Worm (Caenorhabditis elegans) whole organism, L1 larva: ENCODE measurements around the gene ZK666.8.

Experiments used
- C04F5.9 ChIP-seq: sonication (generic microtip); optimal IDR thresholded peaks from 2 replicates; lab custom pipeline; 2016; ENCODE audit warnings: missing genetic modification characterization, missing compliant biosample characterization
- C34B4.2 ChIP-seq: sonication (generic microtip); optimal IDR thresholded peaks from 2 replicates; lab custom pipeline; 2017; ENCODE audit warnings: mild to moderate bottlenecking, missing genetic modification characterization, missing compliant biosample characterization
- Y116A8C.19 ChIP-seq: sonication (generic microtip); optimal IDR thresholded peaks from 2 replicates; lab custom pipeline; 2016; ENCODE audit warnings: missing compliant biosample characterization, missing genetic modification characterization, borderline replicate concordance
- aly-2 ChIP-seq: fragments of 150-350 bp; optimal IDR thresholded peaks from 2 replicates; lab custom pipeline; 2014; ENCODE audit warnings: missing biosample characterization, missing genetic modification characterization
- ama-1 ChIP-seq: fragments of 150-350 bp; optimal IDR thresholded peaks from 2 replicates; lab custom pipeline; 2014
- blmp-1 ChIP-seq: fragments of 150-350 bp; optimal IDR thresholded peaks from 2 replicates; lab custom pipeline; 2014; ENCODE audit warnings: missing biosample characterization, missing genetic modification characterization
- ceh-82 ChIP-seq, 3 experiments: fragments of 150-350 bp in 1 of 3; sonication (generic microtip) in 2 of 3; optimal IDR thresholded peaks; 2 replicates each; lab custom pipeline; 2014 to 2017; ENCODE audit warnings: missing biosample characterization in 3 of 3, missing genetic modification characterization in 3 of 3
- ceh-88 ChIP-seq: fragments of 200-800 bp; sonication (Bioruptor generic); IDR thresholded peaks from 2 replicates; pipeline ENCODE4 v1.3.6; 2022; ENCODE audit warnings: missing genetic modification characterization, missing compliant biosample characterization
- ces-1 ChIP-seq: fragments of 150-350 bp; optimal IDR thresholded peaks from 2 replicates; lab custom pipeline; 2014; ENCODE audit warnings: missing biosample characterization, missing genetic modification reagents, missing genetic modification characterization
- dsc-1 ChIP-seq: sonication (generic microtip); optimal IDR thresholded peaks from 2 replicates; lab custom pipeline; 2016; ENCODE audit warnings: mild to moderate bottlenecking, missing genetic modification characterization, missing compliant biosample characterization
- efl-1 ChIP-seq, 4 experiments: fragments of 150-350 bp; optimal IDR thresholded peaks in 3 of 4; peaks in 1 of 4; 1 replicate in 1 of 4; 2 replicates in 3 of 4; lab custom pipeline; 2014; ENCODE audit warnings: missing biosample characterization in 2 of 4, missing genetic modification characterization in 2 of 4, missing genetic modification reagents in 2 of 4
- efl-3 ChIP-seq: fragments of 200-800 bp; sonication (Bioruptor generic); optimal IDR thresholded peaks from 2 replicates; lab custom pipeline; 2018; ENCODE audit warnings: mild to moderate bottlenecking, missing genetic modification characterization, missing compliant biosample characterization
- egl-13 ChIP-seq: sonication (generic microtip); optimal IDR thresholded peaks from 2 replicates; lab custom pipeline; 2016; ENCODE audit warnings: missing genotype, missing genetic modification reagents, missing genetic modification characterization, missing compliant biosample characterization
- egl-27 ChIP-seq, 2 experiments: fragments of 150-350 bp in 1 of 2; sonication (generic microtip); optimal IDR thresholded peaks; 3 replicates each; lab custom pipeline; 2017 to 2018; ENCODE audit warnings: missing biosample characterization in 2 of 2, missing genetic modification characterization in 2 of 2, missing genetic modification reagents in 2 of 2
- ets-5 ChIP-seq: fragments of 200-800 bp; sonication (Bioruptor generic); IDR thresholded peaks from 2 replicates; pipeline ENCODE4 v1.3.6; 2022; ENCODE audit warnings: missing genetic modification characterization, missing compliant biosample characterization
- fkh-4 ChIP-seq: sonication (generic microtip); optimal IDR thresholded peaks from 2 replicates; lab custom pipeline; 2016; ENCODE audit warnings: missing compliant biosample characterization, missing genetic modification characterization, borderline replicate concordance
- isw-1 ChIP-seq: fragments of 200-800 bp; sonication (Bioruptor generic); IDR thresholded peaks from 2 replicates; pipeline ENCODE4 v1.3.6; 2022; ENCODE audit warnings: missing genetic modification characterization, missing compliant biosample characterization
- jun-1 ChIP-seq: fragments of 150-350 bp; optimal IDR thresholded peaks from 2 replicates; lab custom pipeline; 2014; ENCODE audit warnings: missing biosample characterization, missing genetic modification reagents, missing genetic modification characterization
- lin-14 ChIP-seq: fragments of 200-800 bp; sonication (Bioruptor generic); optimal IDR thresholded peaks from 2 replicates; lab custom pipeline; 2018; ENCODE audit warnings: mild to moderate bottlenecking, missing genetic modification characterization, moderate library complexity, missing compliant biosample characterization
- lin-35 ChIP-seq, 2 experiments: fragments of 150-350 bp; optimal IDR thresholded peaks; 2 replicates each; lab custom pipeline; 2014; ENCODE audit warnings: missing biosample characterization in 2 of 2, missing genetic modification characterization in 2 of 2, missing genetic modification reagents in 2 of 2
- lin-39 ChIP-seq: fragments of 150-350 bp; optimal IDR thresholded peaks from 2 replicates; lab custom pipeline; 2014; ENCODE audit warnings: missing biosample characterization, missing genetic modification reagents, missing genetic modification characterization
- lir-3 ChIP-seq: sonication (generic microtip); optimal IDR thresholded peaks from 2 replicates; lab custom pipeline; 2016; ENCODE audit warnings: mild to moderate bottlenecking, missing genetic modification characterization, moderate library complexity, missing compliant biosample characterization; ENCODE audit not compliant: poor library complexity
- lsy-2 ChIP-seq, 2 experiments: fragments of 150-350 bp; optimal IDR thresholded peaks; 2 replicates each; lab custom pipeline; 2014; ENCODE audit warnings: missing biosample characterization in 2 of 2, missing genetic modification characterization in 2 of 2
- mef-2 ChIP-seq: fragments of 150-350 bp; optimal IDR thresholded peaks from 2 replicates; lab custom pipeline; 2014; ENCODE audit warnings: missing biosample characterization, missing genetic modification characterization
- nhr-20 ChIP-seq: sonication (generic microtip); optimal IDR thresholded peaks from 2 replicates; lab custom pipeline; 2016; ENCODE audit warnings: mild to moderate bottlenecking, missing genetic modification characterization, missing compliant biosample characterization
- nhr-237 ChIP-seq: fragments of 150-350 bp; optimal IDR thresholded peaks from 2 replicates; lab custom pipeline; 2014; ENCODE audit warnings: missing biosample characterization, missing genetic modification characterization
- nhr-47 ChIP-seq: sonication (generic microtip); optimal IDR thresholded peaks from 2 replicates; lab custom pipeline; 2016; ENCODE audit warnings: mild to moderate bottlenecking, missing genetic modification characterization, moderate library complexity, missing compliant biosample characterization
- nhr-71 ChIP-seq: sonication (generic microtip); optimal IDR thresholded peaks from 2 replicates; lab custom pipeline; 2016; ENCODE audit warnings: mild to moderate bottlenecking, missing genetic modification characterization, moderate library complexity, missing compliant biosample characterization
- nhr-76 ChIP-seq: sonication (generic microtip); optimal IDR thresholded peaks from 2 replicates; lab custom pipeline; 2017; ENCODE audit warnings: missing biosample characterization, missing genetic modification characterization
- nhr-77 ChIP-seq: fragments of 150-350 bp; optimal IDR thresholded peaks from 2 replicates; lab custom pipeline; 2014; ENCODE audit warnings: missing biosample characterization, missing genetic modification characterization
- nhr-90 ChIP-seq: sonication (generic microtip); optimal IDR thresholded peaks from 2 replicates; lab custom pipeline; 2016; ENCODE audit warnings: mild to moderate bottlenecking, missing genetic modification characterization, missing compliant biosample characterization; ENCODE audit not compliant: poor library complexity
- pqm-1 ChIP-seq: sonication (generic microtip); optimal IDR thresholded peaks from 3 replicates; lab custom pipeline; 2017; ENCODE audit warnings: missing biosample characterization, missing genetic modification characterization
- rnt-1 ChIP-seq: sonication (generic microtip); optimal IDR thresholded peaks from 2 replicates; lab custom pipeline; 2016; ENCODE audit warnings: mild to moderate bottlenecking, missing genetic modification characterization, moderate library complexity, missing compliant biosample characterization
- skn-1 ChIP-seq: fragments of 150-350 bp; optimal IDR thresholded peaks from 2 replicates; lab custom pipeline; 2014; ENCODE audit warnings: missing biosample characterization, missing genetic modification characterization
- sox-4 ChIP-seq: sonication (generic microtip); optimal IDR thresholded peaks from 2 replicates; lab custom pipeline; 2016; ENCODE audit warnings: missing genetic modification characterization, missing compliant biosample characterization
- swsn-7 ChIP-seq: sonication (generic microtip); optimal IDR thresholded peaks from 2 replicates; lab custom pipeline; 2016; ENCODE audit warnings: missing genetic modification characterization, missing compliant biosample characterization
- tlp-1 ChIP-seq: fragments of 150-350 bp; optimal IDR thresholded peaks from 2 replicates; lab custom pipeline; 2014; ENCODE audit warnings: missing biosample characterization, missing genetic modification characterization
- unc-30 ChIP-seq: sonication (generic microtip); optimal IDR thresholded peaks from 2 replicates; lab custom pipeline; 2017; ENCODE audit warnings: missing biosample characterization, missing genetic modification characterization
- unc-98 ChIP-seq: fragments of 200-800 bp; sonication (Bioruptor generic); IDR thresholded peaks from 2 replicates; pipeline ENCODE4 v1.3.6; 2022; ENCODE audit warnings: missing genetic modification characterization, missing compliant biosample characterization
- zag-1 ChIP-seq: fragments of 150-350 bp; optimal IDR thresholded peaks from 2 replicates; lab custom pipeline; 2014; ENCODE audit warnings: missing biosample characterization, missing genetic modification characterization
- zip-4 ChIP-seq: fragments of 200-800 bp; sonication (Bioruptor generic); optimal IDR thresholded peaks from 2 replicates; lab custom pipeline; 2018; ENCODE audit warnings: mild to moderate bottlenecking, missing genetic modification characterization, moderate library complexity, missing compliant biosample characterization
- ztf-11 ChIP-seq, 2 experiments: sonication (generic microtip); optimal IDR thresholded peaks; 2 replicates each; lab custom pipeline; 2016 to 2017; ENCODE audit warnings: missing genetic modification characterization in 2 of 2, missing biosample characterization in 1 of 2, missing compliant biosample characterization in 1 of 2

Gene ZK666.8

DNA sequence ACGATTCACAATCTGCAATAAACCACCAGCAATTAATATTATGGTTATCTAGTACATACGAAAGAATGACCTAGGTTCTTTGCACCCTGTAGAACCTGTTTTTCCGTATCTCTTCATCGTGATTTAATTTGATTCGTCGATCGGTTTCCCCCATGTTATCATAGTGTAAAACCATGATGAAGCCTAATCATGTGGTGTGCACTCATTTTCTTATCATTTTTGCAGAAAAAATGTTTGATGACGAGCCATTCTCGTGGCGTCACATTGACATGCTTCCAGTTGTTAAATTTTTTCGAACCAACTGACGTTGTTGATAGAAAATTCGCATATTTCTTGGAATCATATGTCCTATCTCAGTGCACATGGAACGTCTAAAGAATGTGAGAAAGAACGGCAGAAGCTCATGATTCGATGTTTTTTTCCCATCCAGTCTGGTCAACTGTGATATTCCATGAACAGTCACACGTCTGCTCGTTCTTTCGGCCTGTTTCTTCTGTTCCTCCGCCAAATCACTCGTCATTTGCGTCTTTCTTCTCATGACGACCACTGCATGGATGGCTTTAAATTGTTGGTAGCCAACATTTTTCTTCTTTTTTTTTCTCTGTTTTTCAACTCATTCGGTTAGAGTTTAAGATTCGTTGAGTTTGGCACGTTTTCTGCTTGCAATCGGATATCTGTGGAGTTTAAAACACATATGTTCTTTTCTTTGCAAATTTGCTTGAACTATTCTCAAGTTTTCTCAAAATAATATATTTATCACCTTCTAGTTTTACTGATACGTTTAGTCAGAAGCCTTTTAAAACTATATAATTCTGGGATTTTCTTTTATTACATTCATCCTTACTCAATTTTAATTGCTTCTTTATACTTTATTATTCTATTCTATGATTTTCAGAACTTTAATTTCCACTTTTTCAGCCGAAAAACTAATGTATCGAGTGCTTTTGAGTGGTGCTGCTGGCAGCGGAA is 45.3 kb downstream of the ZK666.8 start, which contains the start of gene ZK673.2 (continued):
- no peak for TF ChIP-seq ets-5 (GFP tag; lab: Robert Waterston, UW)
- no peak for TF ChIP-seq dsc-1 (tag; lab: Kevin White, UChicago)
- TF ChIP-seq lin-35 (GFP tag; optimal IDR thresholded peaks at IDR 0.05; lab: Kevin White, UChicago): peak in 1 of 2 experiments; percentile 51
- no peak for TF ChIP-seq skn-1 (tag; lab: Kevin White, UChicago)
- no peak for TF ChIP-seq swsn-7
- no peak for TF ChIP-seq unc-30 (tag; lab: Kevin White, UChicago)
- TF ChIP-seq unc-98 (GFP tag; lab: Robert Waterston, UW): no peak
- no peak for TF ChIP-seq lir-3 (tag; lab: Kevin White, UChicago)
- TF ChIP-seq ceh-88 (GFP tag; lab: Robert Waterston, UW): no peak; the same call in 1 of the 2 replicates
- no peak for TF ChIP-seq pqm-1 (tag; lab: Kevin White, UChicago)
- no peak for TF ChIP-seq aly-2 (tag; lab: Kevin White, UChicago)
- TF ChIP-seq lin-14 (GFP tag; lab: Kevin White, UChicago): peak; percentile 64
- TF ChIP-seq lin-39: no peak
- TF ChIP-seq mef-2 (tag; lab: Kevin White, UChicago): no peak
- no peak for TF ChIP-seq egl-27 (tag; optimal IDR thresholded peaks at IDR 0.05; lab: Kevin White, UChicago)
- TF ChIP-seq Y116A8C.19 (tag; lab: Kevin White, UChicago): no peak
- TF ChIP-seq C04F5.9 (tag; lab: Kevin White, UChicago): no peak
- TF ChIP-seq C34B4.2 (tag; lab: Kevin White, UChicago): peak; percentile 3
- TF ChIP-seq tlp-1: no peak
- TF ChIP-seq sox-4 (tag; lab: Kevin White, UChicago): no peak
- no peak for TF ChIP-seq ztf-11 (tag; optimal IDR thresholded peaks at IDR 0.05; lab: Kevin White, UChicago)
- TF ChIP-seq ces-1 (GFP tag; lab: Kevin White, UChicago): no peak
- peak; percentile 80 for TF ChIP-seq blmp-1
- TF ChIP-seq zag-1 (tag; lab: Kevin White, UChicago): no peak
- peak; percentile 46 for TF ChIP-seq nhr-90
- TF ChIP-seq lsy-2 (tag; optimal IDR thresholded peaks at IDR 0.05; lab: Kevin White, UChicago): peak in 1 of 2 experiments; percentile 53
- no peak for TF ChIP-seq isw-1 (GFP tag; lab: Robert Waterston, UW)
- TF ChIP-seq egl-13 (tag; lab: Kevin White, UChicago): no peak
- TF ChIP-seq efl-3: no peak
- no peak for TF ChIP-seq ama-1
- no peak for TF ChIP-seq ceh-82 (tag; optimal IDR thresholded peaks at IDR 0.05; lab: Kevin White, UChicago)
- no peak for TF ChIP-seq nhr-237 (tag; lab: Kevin White, UChicago)
- no peak for TF ChIP-seq zip-4 (GFP tag; lab: Kevin White, UChicago)
- TF ChIP-seq nhr-77: no peak
- peak; percentile 75 for TF ChIP-seq nhr-71 (tag; lab: Kevin White, UChicago)
- TF ChIP-seq nhr-47 (tag; lab: Kevin White, UChicago): no peak
- TF ChIP-seq jun-1 (tag; lab: Kevin White, UChicago): no peak
- no peak for TF ChIP-seq nhr-76 (tag; lab: Kevin White, UChicago)
- TF ChIP-seq fkh-4 (tag; lab: Kevin White, UChicago): no peak
- no peak for TF ChIP-seq efl-1 (optimal IDR thresholded peaks at IDR 0.05; lab: Kevin White, UChicago)
- TF ChIP-seq efl-1 (GFP tag; optimal IDR thresholded peaks at IDR 0.05 in 1 of 2; lab: Kevin White, UChicago): peak; percentile 7 to 93
- peak; percentile 67 for TF ChIP-seq nhr-20 (tag; lab: Kevin White, UChicago)
- peak; percentile 3 for TF ChIP-seq rnt-1 (tag; lab: Kevin White, UChicago)
